Worm (Caenorhabditis elegans) whole organism, early embryonic: Measurements from ENCODE around the gene mtg-1.

ENCODE experiments used
- B0310.2 ChIP-seq: sonication (generic microtip); optimal IDR thresholded peaks from 2 replicates; lab custom pipeline; 2016; ENCODE audit warnings: mild to moderate bottlenecking, missing genetic modification characterization, missing compliant biosample characterization
- F13C5.2 ChIP-seq: sonication (generic microtip); optimal IDR thresholded peaks from 2 replicates; lab custom pipeline; 2017; ENCODE audit warnings: mild to moderate bottlenecking, missing genetic modification characterization, inconsistent platforms, missing compliant biosample characterization
- aly-1 ChIP-seq: sonication (generic microtip); optimal IDR thresholded peaks from 2 replicates; lab custom pipeline; 2016; ENCODE audit warnings: missing genetic modification characterization, missing compliant biosample characterization
- ama-1 ChIP-seq: fragments of 150-350 bp; optimal IDR thresholded peaks from 2 replicates; lab custom pipeline; 2014
- ceh-13 ChIP-seq: fragments of 200-800 bp; sonication (Bioruptor generic); optimal IDR thresholded peaks from 2 replicates; lab custom pipeline; 2018; ENCODE audit warnings: mild to moderate bottlenecking, missing genetic modification characterization, missing compliant biosample characterization
- ceh-36 ChIP-seq: sonication (generic microtip); optimal IDR thresholded peaks from 2 replicates; lab custom pipeline; 2016; ENCODE audit warnings: missing genetic modification characterization, inconsistent platforms, missing compliant biosample characterization
- ets-7 ChIP-seq: sonication (generic microtip); optimal IDR thresholded peaks from 2 replicates; lab custom pipeline; 2016; ENCODE audit warnings: missing genotype, missing genetic modification characterization, missing compliant biosample characterization
- flt-1 ChIP-seq: fragments of 200-800 bp; sonication (Bioruptor generic); IDR thresholded peaks from 2 replicates; pipeline ENCODE4 v1.3.6; 2022; ENCODE audit warnings: missing genetic modification characterization, missing compliant biosample characterization
- hmbx-1 ChIP-seq: sonication (generic microtip); optimal IDR thresholded peaks from 2 replicates; lab custom pipeline; 2016; ENCODE audit warnings: mild to moderate bottlenecking, missing genetic modification characterization, missing compliant biosample characterization
- hmg-4 ChIP-seq: fragments of 200-800 bp; sonication (Bioruptor generic); optimal IDR thresholded peaks from 2 replicates; lab custom pipeline; 2018; ENCODE audit warnings: mild to moderate bottlenecking, missing genetic modification characterization, missing compliant biosample characterization
- hnd-1 ChIP-seq: sonication (generic microtip); optimal IDR thresholded peaks from 2 replicates; lab custom pipeline; 2016; ENCODE audit warnings: missing genetic modification characterization, missing compliant biosample characterization
- pes-1 ChIP-seq: fragments of 200-800 bp; sonication (Bioruptor generic); IDR thresholded peaks from 2 replicates; pipeline ENCODE4 v1.3.6; 2022; ENCODE audit warnings: missing genetic modification reagents, missing genetic modification characterization, missing compliant biosample characterization
- scrt-1 ChIP-seq: fragments of 200-800 bp; sonication (Bioruptor generic); IDR thresholded peaks from 2 replicates; pipeline ENCODE4 v1.3.6; 2022; ENCODE audit warnings: missing genetic modification characterization, missing compliant biosample characterization
- sea-1 ChIP-seq: fragments of 200-800 bp; sonication (Bioruptor generic); conservative IDR thresholded peaks from 2 replicates; pipeline ENCODE4 v1.3.6; 2022; ENCODE audit warnings: missing genetic modification characterization, missing compliant biosample characterization
- tbx-11 ChIP-seq: fragments of 200-800 bp; sonication (Bioruptor generic); IDR thresholded peaks from 2 replicates; pipeline ENCODE4 v1.3.6; 2022; ENCODE audit warnings: missing genetic modification characterization, missing compliant biosample characterization
- tbx-37 ChIP-seq: fragments of 200-800 bp; sonication (Bioruptor generic); conservative IDR thresholded peaks from 2 replicates; pipeline ENCODE4 v1.3.6; 2022; ENCODE audit warnings: missing genetic modification reagents, missing genetic modification characterization, missing compliant biosample characterization
- tra-4 ChIP-seq: sonication (generic microtip); optimal IDR thresholded peaks from 2 replicates; lab custom pipeline; 2017; ENCODE audit warnings: missing genetic modification characterization, missing compliant biosample characterization

Gene mtg-1

ce11 chrIII:1558441-1559159 lies 25.0 kb downstream of the mtg-1 start, which contains the start of the genes eelo-1 and Y67D2.2:
eelo-1 (minus strand) TSS chrIII:1558529.
Y67D2.2 (plus strand) TSS chrIII:1558800.
- TF ChIP-seq ama-1 (no peak), tra-4 (tag; lab: Kevin White, UChicago) (no peak), ets-7 (tag; lab: Kevin White, UChicago) (no peak), scrt-1 (GFP tag; lab: Robert Waterston, UW) (no peak), tbx-11 (no peak), ceh-13 (GFP tag; lab: Kevin White, UChicago) (no peak), pes-1 (GFP tag; lab: Robert Waterston, UW) (no peak), ceh-36 (tag; lab: Kevin White, UChicago) (no peak), sea-1 (GFP tag; lab: Robert Waterston, UW) (no peak), hnd-1 (tag; lab: Kevin White, UChicago) (no peak)

DNA sequence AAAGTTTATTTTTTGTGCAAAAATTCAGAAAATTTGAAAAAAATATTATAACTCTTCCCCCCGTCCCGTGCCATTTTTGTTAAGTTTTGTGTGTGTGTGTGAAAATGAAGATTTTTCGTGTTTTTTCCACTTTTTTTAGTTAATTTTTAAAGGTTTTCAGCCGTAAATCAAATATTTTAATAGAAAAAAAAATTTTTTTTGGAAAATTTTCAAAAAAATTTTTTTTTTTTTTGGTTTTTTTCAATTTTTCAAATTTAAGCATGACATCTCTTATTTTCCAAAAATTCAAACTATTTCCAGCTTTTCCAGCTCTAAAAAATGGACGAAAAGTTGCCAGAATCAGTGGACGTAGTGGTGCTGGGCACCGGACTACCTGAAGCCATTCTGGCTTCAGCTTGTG lies 36.4 kb downstream of the mtg-1 start, which contains the start of gene rep-1:
TSS of gene rep-1 (plus strand) at position 301 of the 400 bp plus-strand sequence.
- no peak for TF ChIP-seq flt-1

DNA sequence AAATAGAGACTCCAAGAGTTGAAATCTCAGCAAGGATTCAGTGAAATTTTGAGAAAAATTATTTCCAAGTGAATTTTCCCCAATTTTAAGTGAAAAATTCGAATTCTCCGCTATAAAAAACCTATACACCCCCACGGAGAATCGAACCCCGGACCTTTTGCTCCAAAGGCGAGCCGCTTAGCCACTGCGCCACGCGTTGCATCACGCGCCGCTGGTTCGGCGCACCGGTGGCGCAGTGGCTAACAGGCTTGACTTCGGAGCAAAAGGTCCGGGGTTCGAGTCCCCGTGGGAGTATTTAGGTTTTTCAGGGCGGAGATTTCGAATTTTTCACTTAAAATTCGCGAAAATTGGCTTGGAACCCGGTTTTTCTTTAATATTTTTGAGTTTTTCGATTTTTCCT lies 42.1 kb downstream of the mtg-1 start:
- TF ChIP-seq ama-1: no peak

ce11 chrIII:1576451-1576850 lies 42.9 kb downstream of the mtg-1 start, which contains the start of gene Y22D7AL.7:
Y22D7AL.7 (plus strand) TSS chrIII:1576751.
- no peak for TF ChIP-seq tbx-11
- no peak for TF ChIP-seq aly-1
- no peak for TF ChIP-seq tra-4 (tag; lab: Kevin White, UChicago)
- TF ChIP-seq B0310.2 (tag; lab: Kevin White, UChicago): no peak
- TF ChIP-seq pes-1 (GFP tag; lab: Robert Waterston, UW): no peak
- TF ChIP-seq tbx-37 (GFP tag; lab: Robert Waterston, UW): no peak
- TF ChIP-seq hmbx-1 (tag; lab: Kevin White, UChicago): no peak

- TF ChIP-seq flt-1 (no peak), tbx-37 (GFP tag; lab: Robert Waterston, UW) (no peak), tra-4 (tag; lab: Kevin White, UChicago) (no peak), scrt-1 (GFP tag; lab: Robert Waterston, UW) (no peak), hmg-4 (GFP tag; lab: Kevin White, UChicago) (no peak)
Measured at ce11 chrIII:1578566-1578965, 45.0 kb downstream of the mtg-1 start.

DNA sequence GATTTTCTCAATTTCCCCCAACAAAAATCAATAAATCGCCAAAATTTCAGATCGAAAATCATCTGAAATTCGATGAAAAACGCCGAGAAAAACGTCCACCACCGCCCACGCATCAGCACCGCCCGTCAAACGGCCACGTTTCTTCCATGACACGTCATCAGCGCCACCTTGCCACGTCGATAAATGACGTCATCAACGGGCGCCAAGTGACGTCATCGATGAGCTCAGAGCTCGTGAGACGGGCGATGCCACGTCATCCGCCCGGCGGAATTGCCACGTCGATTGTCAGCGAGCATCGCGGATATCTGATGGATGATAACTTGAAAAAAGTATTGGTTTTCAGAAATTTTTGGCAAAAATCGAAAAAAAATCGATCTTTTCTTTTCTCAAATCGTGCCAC lies 45.4 kb downstream of the mtg-1 start:
- no peak for TF ChIP-seq sea-1 (GFP tag; lab: Robert Waterston, UW)
- no peak for TF ChIP-seq hnd-1 (tag; lab: Kevin White, UChicago)
- no peak for TF ChIP-seq F13C5.2 (tag; lab: Kevin White, UChicago)
- TF ChIP-seq ceh-13 (GFP tag; lab: Kevin White, UChicago): no peak
- no peak for TF ChIP-seq tbx-37 (GFP tag; lab: Robert Waterston, UW)
- no peak for TF ChIP-seq ets-7 (tag; lab: Kevin White, UChicago)

- TF ChIP-seq B0310.2 (tag; lab: Kevin White, UChicago) (no peak), ceh-36 (tag; lab: Kevin White, UChicago) (no peak), hmbx-1 (tag; lab: Kevin White, UChicago) (no peak), F13C5.2 (tag; lab: Kevin White, UChicago) (no peak), tbx-11 (no peak), ets-7 (tag; lab: Kevin White, UChicago) (no peak), tbx-37 (GFP tag; lab: Robert Waterston, UW) (no peak), sea-1 (GFP tag; lab: Robert Waterston, UW) (no peak), flt-1 (no peak), pes-1 (GFP tag; lab: Robert Waterston, UW) (no peak), aly-1 (no peak)
Measured at ce11 chrIII:1580142-1580541, 46.6 kb downstream of the mtg-1 start.

DNA sequence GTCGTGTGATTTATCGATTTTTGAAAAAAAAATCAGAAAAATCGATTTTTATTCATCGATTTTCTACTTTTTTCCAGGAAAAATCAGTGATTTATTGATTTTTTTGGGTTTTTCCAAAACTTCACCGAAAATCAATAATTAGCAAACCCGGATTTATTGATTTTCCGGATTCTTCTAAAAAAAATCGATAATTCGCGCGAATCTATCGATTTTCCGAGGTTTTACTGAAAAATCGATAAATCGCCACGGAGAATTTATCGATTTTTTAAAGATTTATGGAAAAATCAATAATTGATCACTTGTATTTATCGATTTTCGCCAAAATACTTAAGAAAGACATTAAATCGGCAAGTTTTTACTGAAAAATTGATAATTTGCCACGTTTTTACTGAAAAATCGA lies 50.0 kb downstream of the mtg-1 start:
- TF ChIP-seq hmg-4 (GFP tag; lab: Kevin White, UChicago): no peak
- TF ChIP-seq scrt-1 (GFP tag; lab: Robert Waterston, UW): no peak
- no peak for TF ChIP-seq hnd-1 (tag; lab: Kevin White, UChicago)
- TF ChIP-seq ceh-13 (GFP tag; lab: Kevin White, UChicago): no peak
- no peak for TF ChIP-seq tbx-37 (GFP tag; lab: Robert Waterston, UW)
- TF ChIP-seq F13C5.2 (tag; lab: Kevin White, UChicago): no peak
- TF ChIP-seq tra-4 (tag; lab: Kevin White, UChicago): no peak
- no peak for TF ChIP-seq tbx-11
- no peak for TF ChIP-seq B0310.2 (tag; lab: Kevin White, UChicago)
- TF ChIP-seq ets-7 (tag; lab: Kevin White, UChicago): no peak
- TF ChIP-seq ceh-36 (tag; lab: Kevin White, UChicago): no peak
- no peak for TF ChIP-seq aly-1
- TF ChIP-seq hmbx-1 (tag; lab: Kevin White, UChicago): no peak
- no peak for TF ChIP-seq ama-1
- TF ChIP-seq flt-1: no peak
- no peak for TF ChIP-seq sea-1 (GFP tag; lab: Robert Waterston, UW)
- TF ChIP-seq pes-1 (GFP tag; lab: Robert Waterston, UW): no peak
